Worm (Caenorhabditis elegans): ENCODE results near the gene argk-1.
A peak's percentile ranks its signal among the peaks of the same experiment; 100 is the strongest.

Gene argk-1

ce11 chrV:16142371-16142770 is 38.7 kb downstream of the argk-1 start, which contains the start of gene fbxa-18:
Gene fbxa-18 (plus strand): TSS chrV:16142671.
- TF ChIP-seq ZK546.5 (tag; optimal IDR thresholded peaks at IDR 0.05) (no peak), nhr-28 (tag; optimal IDR thresholded peaks at IDR 0.05) (no peak), daf-12 (tag; optimal IDR thresholded peaks at IDR 0.05) (no peak), ceh-9 (tag; optimal IDR thresholded peaks at IDR 0.05) (no peak), ama-1 (optimal IDR thresholded peaks at IDR 0.05) (no peak), pqm-1 (tag; optimal IDR thresholded peaks at IDR 0.05) (no peak), elt-1 (tag; optimal IDR thresholded peaks at IDR 0.05) (no peak), egl-27 (tag; optimal IDR thresholded peaks at IDR 0.05) (no peak), unc-39 (tag; optimal IDR thresholded peaks at IDR 0.05) (no peak), ceh-82 (tag; optimal IDR thresholded peaks at IDR 0.05) (no peak), nhr-77 (tag; optimal IDR thresholded peaks at IDR 0.05) (no peak), zag-1 (tag; optimal IDR thresholded peaks at IDR 0.05) (no peak), nhr-43 (tag; optimal IDR thresholded peaks at IDR 0.05; ENCODE audit: poor library complexity, severe bottlenecking) (no peak), ceh-28 (tag; optimal IDR thresholded peaks at IDR 0.05) (no peak), fos-1 (tag; optimal IDR thresholded peaks at IDR 0.05) (no peak), ztf-11 (tag; optimal IDR thresholded peaks at IDR 0.05) (no peak), elt-2 (tag; optimal IDR thresholded peaks at IDR 0.05) (no peak), tbx-2 (tag; optimal IDR thresholded peaks at IDR 0.05) (no peak), lin-39 (tag; optimal IDR thresholded peaks at IDR 0.05) (no peak), mdl-1 (tag; optimal IDR thresholded peaks at IDR 0.05) (no peak)

- TF ChIP-seq elt-2 (tag; optimal IDR thresholded peaks at IDR 0.05) (peak; percentile 80), nhr-76 (tag; optimal IDR thresholded peaks at IDR 0.05) (no peak), pqm-1 (tag; optimal IDR thresholded peaks at IDR 0.05) (peak; percentile 58), elt-1 (tag; optimal IDR thresholded peaks at IDR 0.05) (no peak), lsy-12 (tag; optimal IDR thresholded peaks at IDR 0.05) (no peak), unc-62 (GFP tag; optimal IDR thresholded peaks at IDR 0.05) (no peak), nhr-77 (tag; optimal IDR thresholded peaks at IDR 0.05) (no peak), skn-1 (tag; optimal IDR thresholded peaks at IDR 0.05) (peak; percentile 15), lin-39 (tag; optimal IDR thresholded peaks at IDR 0.05) (no peak), nhr-28 (tag; optimal IDR thresholded peaks at IDR 0.05) (no peak), snpc-4 (tag; optimal IDR thresholded peaks at IDR 0.05) (no peak), nhr-43 (tag; optimal IDR thresholded peaks at IDR 0.05; ENCODE audit: poor library complexity, severe bottlenecking) (no peak)
These were observed 39.4 kb downstream of the argk-1 start, which contains the start of gene fbxa-88 for ce11 chrV:16143066-16143581. Gene fbxa-88 (minus strand): TSS chrV:16143116.

DNA sequence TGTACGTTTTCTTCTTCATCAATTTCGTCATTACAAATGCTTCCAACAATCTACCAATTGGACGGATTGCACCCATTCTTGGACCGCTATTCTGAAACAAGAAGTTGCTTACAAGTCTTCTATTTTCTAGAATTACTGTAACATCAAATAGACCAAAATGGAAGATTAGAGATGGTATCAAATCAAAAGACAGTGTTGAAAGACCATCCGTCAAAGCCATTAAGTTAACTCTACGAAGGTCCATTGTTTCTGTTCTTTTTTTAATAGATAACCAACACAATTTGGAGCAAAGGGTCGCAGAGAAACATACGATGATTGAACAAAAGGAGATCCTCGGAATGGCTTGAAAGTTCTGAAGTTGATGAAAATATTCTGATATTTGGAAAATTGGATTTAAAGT is 41.3 kb downstream of the argk-1 start:
- no peak for TF ChIP-seq nhr-12 (tag; optimal IDR thresholded peaks at IDR 0.05)
- TF ChIP-seq mml-1 (tag; optimal IDR thresholded peaks at IDR 0.05), result no peak
- no peak for TF ChIP-seq sea-2 (GFP tag; optimal IDR thresholded peaks at IDR 0.05)
- no peak for TF ChIP-seq lin-15B (tag; optimal IDR thresholded peaks at IDR 0.05)
- no peak for TF ChIP-seq nhr-25 (tag; optimal IDR thresholded peaks at IDR 0.05)

- TF ChIP-seq elt-2 (tag; optimal IDR thresholded peaks at IDR 0.05) (peak; percentile 15), R02D3.7 (tag; optimal IDR thresholded peaks at IDR 0.05) (no peak)
These were observed 45.1 kb downstream of the argk-1 start, which contains the start of gene F10A3.4 for ce11 chrV:16148805-16149204. Gene F10A3.4 (plus strand): TSS chrV:16149105.

- no peak for TF ChIP-seq eor-1 (tag; optimal IDR thresholded peaks at IDR 0.05)
- TF ChIP-seq ama-1 (optimal IDR thresholded peaks at IDR 0.05), result no peak
- TF ChIP-seq unc-62 (GFP tag; optimal IDR thresholded peaks at IDR 0.05), result no peak
- TF ChIP-seq elt-3 (tag; optimal IDR thresholded peaks at IDR 0.05), result no peak
- no peak for TF ChIP-seq snpc-4 (tag; optimal IDR thresholded peaks at IDR 0.05)
- no peak for TF ChIP-seq nhr-25 (tag; optimal IDR thresholded peaks at IDR 0.05)
- TF ChIP-seq sea-2 (GFP tag; optimal IDR thresholded peaks at IDR 0.05), result no peak
- TF ChIP-seq aly-2 (tag; optimal IDR thresholded peaks at IDR 0.05), result no peak
- TF ChIP-seq egl-5 (tag; optimal IDR thresholded peaks at IDR 0.05), result no peak
These were observed 49.7 kb downstream of the argk-1 start, which contains the start of gene str-254 for ce11 chrV:16153375-16153774. Gene str-254 (minus strand): TSS chrV:16153475.

Data from whole organism, L3 larva.